Worm (Caenorhabditis elegans): ENCODE results near the gene F53A3.1.

Gene F53A3.1

ce11 chrIII:1932018-1932417, 11.4 kb downstream of the F53A3.1 start:
- TF ChIP-seq unc-55 (GFP tag; optimal IDR thresholded peaks at IDR 0.05) (no peak), hlh-30 (tag; optimal IDR thresholded peaks at IDR 0.05; ENCODE audit: insufficient read depth) (no peak), pros-1 (tag; optimal IDR thresholded peaks at IDR 0.05) (no peak), fkh-6 (tag; optimal IDR thresholded peaks at IDR 0.05) (no peak), madf-2 (tag; optimal IDR thresholded peaks at IDR 0.05) (no peak), ceh-31 (tag; optimal IDR thresholded peaks at IDR 0.05) (no peak), hlh-13 (GFP tag; optimal IDR thresholded peaks at IDR 0.05) (no peak)

ce11 chrIII:1931509-1931908, 11.9 kb downstream of the F53A3.1 start:
- no peak for TF ChIP-seq zip-5 (tag; optimal IDR thresholded peaks at IDR 0.05)
- TF ChIP-seq ceh-14 (tag; optimal IDR thresholded peaks at IDR 0.05): no peak
- no peak for TF ChIP-seq sox-2 (GFP tag; IDR thresholded peaks at IDR 0.05)
- no peak for TF ChIP-seq che-1 (tag; optimal IDR thresholded peaks at IDR 0.05)

ce11 chrIII:1930714-1931273, 12.6 kb downstream of the F53A3.1 start:
- TF ChIP-seq hlh-6 (tag; optimal IDR thresholded peaks at IDR 0.05) (peak; percentile 49), ceh-9 (tag; optimal IDR thresholded peaks at IDR 0.05) (no peak)

DNA sequence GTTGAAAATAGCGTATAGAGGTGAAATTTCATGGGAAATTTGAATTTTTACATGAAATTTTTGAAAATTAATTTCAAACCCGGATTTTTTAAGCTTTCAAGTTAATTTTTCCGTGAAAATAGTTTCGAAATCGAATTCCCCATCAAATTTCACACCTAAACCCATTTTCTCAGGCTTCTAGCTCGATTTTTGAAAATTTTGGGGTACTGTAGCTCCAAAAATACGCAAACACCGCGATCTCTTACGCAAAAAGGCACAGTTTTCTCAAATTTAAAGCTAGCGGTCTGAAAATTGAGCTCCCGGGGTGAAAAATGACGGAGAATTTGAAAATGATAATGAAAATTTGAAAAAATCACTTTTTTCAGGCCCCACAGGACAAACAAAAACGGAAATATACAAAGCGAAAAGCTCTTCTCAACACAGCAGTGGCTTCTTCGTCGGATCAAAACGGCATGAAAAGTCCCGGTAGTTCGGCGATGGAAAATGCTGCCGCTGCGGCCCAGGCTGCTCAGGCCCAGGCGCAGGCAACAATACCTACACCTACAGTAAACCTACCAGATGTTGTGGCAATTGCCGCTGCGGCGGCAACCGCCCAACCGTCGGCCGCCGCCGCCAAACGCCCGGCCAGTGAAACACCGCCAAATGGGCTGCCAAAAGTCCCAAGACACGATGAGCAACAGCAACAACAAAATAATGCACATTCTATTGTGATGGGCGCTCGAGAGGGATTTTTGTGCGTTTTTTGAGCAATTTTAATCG, 14.5 kb downstream of the F53A3.1 start:
- no peak for TF ChIP-seq ama-1 (optimal IDR thresholded peaks at IDR 0.05)
- peak; percentile 21 for TF ChIP-seq ref-2 (tag; optimal IDR thresholded peaks at IDR 0.05)
- TF ChIP-seq Y22D7AL.16 (tag; optimal IDR thresholded peaks at IDR 0.05): no peak
- no peak for TF ChIP-seq K09A11.1 (tag; optimal IDR thresholded peaks at IDR 0.05; ENCODE audit: insufficient read depth)
- no peak for TF ChIP-seq hlh-8 (tag; optimal IDR thresholded peaks at IDR 0.05)
- TF ChIP-seq C08G9.2 (tag; optimal IDR thresholded peaks at IDR 0.05): no peak

DNA sequence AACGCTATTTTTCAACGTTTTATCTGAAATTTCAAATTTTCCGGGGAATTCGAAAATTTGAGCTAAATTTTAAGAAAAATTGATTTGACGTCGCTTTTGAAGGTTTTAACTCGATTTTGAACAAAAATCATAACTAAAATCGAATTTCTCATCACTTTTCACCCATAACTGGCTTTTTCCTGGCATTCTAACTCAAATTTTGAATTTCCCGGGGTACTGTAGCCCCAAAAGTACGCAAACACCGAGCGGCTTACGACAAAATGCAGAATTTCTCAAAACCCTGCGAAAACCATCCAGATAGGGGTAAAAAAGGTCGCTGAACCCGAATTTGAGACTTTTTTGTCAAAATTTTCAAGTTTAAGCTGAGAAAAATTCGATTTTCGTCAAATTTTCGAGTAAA, 16.2 kb downstream of the F53A3.1 start:
- TF ChIP-seq pat-9 (tag; optimal IDR thresholded peaks at IDR 0.05) (no peak), tbx-7 (tag; optimal IDR thresholded peaks at IDR 0.05) (no peak), ttx-3 (tag; optimal IDR thresholded peaks at IDR 0.05) (no peak), ceh-31 (tag; optimal IDR thresholded peaks at IDR 0.05) (no peak), nhr-232 (tag; optimal IDR thresholded peaks at IDR 0.05) (no peak), K02D7.2 (tag; optimal IDR thresholded peaks at IDR 0.05) (no peak), ztf-16 (tag; optimal IDR thresholded peaks at IDR 0.05) (no peak), sdc-2 (tag; optimal IDR thresholded peaks at IDR 0.05) (no peak), fkh-6 (tag; optimal IDR thresholded peaks at IDR 0.05) (no peak), eyg-1 (tag; optimal IDR thresholded peaks at IDR 0.05) (no peak), pha-2 (tag; optimal IDR thresholded peaks at IDR 0.05) (no peak), elt-2 (tag; optimal IDR thresholded peaks at IDR 0.05) (no peak), ama-1 (optimal IDR thresholded peaks at IDR 0.05) (no peak), pqm-1 (tag; optimal IDR thresholded peaks at IDR 0.05) (no peak), dve-1 (tag; optimal IDR thresholded peaks at IDR 0.05) (no peak), che-1 (tag; optimal IDR thresholded peaks at IDR 0.05) (no peak), npax-4 (tag; optimal IDR thresholded peaks at IDR 0.05) (no peak), zip-5 (tag; optimal IDR thresholded peaks at IDR 0.05) (no peak), ceh-24 (tag; optimal IDR thresholded peaks at IDR 0.05) (no peak)
